Worm (Caenorhabditis elegans) whole organism, young adult: ENCODE data around the gene F59A7.5.

Experiments used
- Y95B8A.8 ChIP-seq: fragments of 200-800 bp; sonication (Bioruptor generic); IDR thresholded peaks from 2 replicates; pipeline ENCODE4 v1.3.6; 2022; ENCODE audit warnings: missing genetic modification reagents, missing genetic modification characterization, missing compliant biosample characterization
- ama-1 ChIP-seq, 3 experiments: fragments of 150-350 bp in 1 of 3; sonication (generic microtip) in 2 of 3; optimal IDR thresholded peaks; 2 replicates each; lab custom pipeline; 2014 to 2018; ENCODE audit warnings: missing biosample characterization in 2 of 3, missing genetic modification characterization in 2 of 3, missing genetic modification reagents in 2 of 3
- ceh-91 ChIP-seq: fragments of 200-800 bp; sonication (Bioruptor generic); IDR thresholded peaks from 2 replicates; pipeline ENCODE4 v1.3.6; 2022; ENCODE audit warnings: missing genetic modification reagents, missing genetic modification characterization, missing compliant biosample characterization
- ets-4 ChIP-seq: fragments of 200-800 bp; sonication (Bioruptor generic); optimal IDR thresholded peaks from 2 replicates; lab custom pipeline; 2018; ENCODE audit warnings: mild to moderate bottlenecking, missing genetic modification characterization, missing compliant biosample characterization
- hmg-20 ChIP-seq: fragments of 200-800 bp; sonication (Bioruptor generic); IDR thresholded peaks from 2 replicates; pipeline ENCODE4 v1.3.6; 2022; ENCODE audit warnings: missing genetic modification reagents, missing genetic modification characterization, missing compliant biosample characterization
- mcd-1 ChIP-seq: fragments of 200-800 bp; sonication (Bioruptor generic); IDR thresholded peaks from 2 replicates; pipeline ENCODE4 v1.3.6; 2022; ENCODE audit warnings: missing genetic modification reagents, missing genetic modification characterization, missing compliant biosample characterization
- snpc-4 ChIP-seq, 5 experiments: fragments of 150-350 bp in 1 of 5; sonication (generic microtip) in 4 of 5; optimal IDR thresholded peaks; 2 replicates each; lab custom pipeline; 2014 to 2018; ENCODE audit warnings: missing genetic modification characterization in 5 of 5, missing biosample characterization in 3 of 5, antibody characterized with exemption in 2 of 5, mild to moderate bottlenecking in 2 of 5, missing compliant biosample characterization in 2 of 5, missing genotype in 2 of 5, moderate library complexity in 2 of 5, missing genetic modification reagents in 1 of 5
- unc-130 ChIP-seq: sonication (generic microtip); optimal IDR thresholded peaks from 2 replicates; lab custom pipeline; 2016; ENCODE audit warnings: missing genetic modification reagents, missing genetic modification characterization, missing compliant biosample characterization

DNA sequence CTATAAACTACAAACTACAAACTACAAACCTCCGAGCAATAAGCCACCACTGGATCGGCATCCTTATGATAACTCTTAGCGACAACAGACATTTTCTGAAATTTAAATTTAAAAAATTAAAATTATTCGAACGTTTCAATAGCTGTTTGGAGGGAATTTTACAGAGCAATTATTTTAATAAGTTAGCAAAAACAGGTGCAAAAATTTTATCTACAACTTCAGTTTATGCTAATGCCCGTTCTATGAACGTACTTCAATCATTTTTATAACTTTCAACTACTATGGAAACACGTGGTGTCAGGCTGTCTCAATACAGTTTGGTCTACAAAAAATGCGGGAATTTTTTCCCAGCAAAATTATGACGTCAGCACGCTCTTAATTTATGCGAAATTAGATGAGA lies 31.0 kb downstream of the F59A7.5 start, which contains the start of gene comt-5:
- TF ChIP-seq hmg-20 (GFP tag; lab: Robert Waterston, UW) (no peak), ceh-91 (no peak), unc-130 (no peak), snpc-4 (GFP tag; optimal IDR thresholded peaks at IDR 0.05; lab: Kevin White, UChicago) (no peak), snpc-4 (tag; optimal IDR thresholded peaks at IDR 0.05; lab: Kevin White, UChicago) (no peak), ets-4 (no peak), mcd-1 (no peak), ama-1 (optimal IDR thresholded peaks at IDR 0.05; lab: Kevin White, UChicago) (no peak), ama-1 (GFP tag; optimal IDR thresholded peaks at IDR 0.05; lab: Kevin White, UChicago) (no peak), Y95B8A.8 (no peak)
